Fruit fly (Drosophila melanogaster) whole organism, embryonic: ENCODE measurements around the gene mRpS25.
A peak's percentile ranks its signal among the peaks of the same experiment; 100 is the strongest.

Experiments used
- Abd-B ChIP-seq: fragments of 200-800 bp; sonication (Bioruptor generic); optimal IDR thresholded peaks from 2 replicates; lab custom pipeline; 2018; ENCODE audit warnings: missing biosample characterization, mild to moderate bottlenecking, missing genetic modification characterization, moderate library complexity
- Adf1 ChIP-seq: fragments of 200-800 bp; sonication (Bioruptor generic); IDR thresholded peaks from 2 replicates; pipeline ENCODE4 v1.3.6; 2022; ENCODE audit warnings: missing biosample characterization, missing genetic modification characterization
- Blimp-1 ChIP-seq: fragments of 200-800 bp; sonication (Bioruptor generic); optimal IDR thresholded peaks from 3 replicates; lab custom pipeline; 2018; ENCODE audit warnings: missing biosample characterization, missing genetic modification characterization, mild to moderate bottlenecking, moderate library complexity, missing genetic modification reagents
- CG10209 ChIP-seq: fragments of 200-800 bp; sonication (Bioruptor generic); optimal IDR thresholded peaks from 3 replicates; lab custom pipeline; 2017; ENCODE audit warnings: missing biosample characterization, mild to moderate bottlenecking, missing genetic modification characterization, missing genetic modification reagents
- CG1024 ChIP-seq: fragments of 200-800 bp; sonication (Bioruptor generic); IDR thresholded peaks from 2 replicates; pipeline ENCODE4 v1.3.6; 2022; ENCODE audit warnings: missing biosample characterization, missing genetic modification characterization
- CG10274 ChIP-seq: fragments of 200-800 bp; sonication (Bioruptor generic); optimal IDR thresholded peaks from 3 replicates; lab custom pipeline; 2017; ENCODE audit warnings: missing biosample characterization, mild to moderate bottlenecking, missing genetic modification characterization
- CG12155 ChIP-seq: fragments of 200-800 bp; sonication (Bioruptor generic); optimal IDR thresholded peaks from 3 replicates; lab custom pipeline; 2016; ENCODE audit warnings: missing biosample characterization, missing genetic modification characterization
- CG13287 ChIP-seq: fragments of 200-800 bp; sonication (Bioruptor generic); IDR thresholded peaks from 2 replicates; pipeline ENCODE4 v1.3.6; 2022; ENCODE audit warnings: missing biosample characterization, missing genetic modification characterization; ENCODE audit not compliant: partially characterized antibody
- CG13775 ChIP-seq: fragments of 200-800 bp; sonication (Bioruptor generic); optimal IDR thresholded peaks from 3 replicates; lab custom pipeline; 2017; ENCODE audit warnings: missing biosample characterization, mild to moderate bottlenecking, missing genetic modification characterization
- CG15269 ChIP-seq: fragments of 200-800 bp; sonication (Bioruptor generic); optimal IDR thresholded peaks from 2 replicates; lab custom pipeline; 2018; ENCODE audit warnings: missing biosample characterization, mild to moderate bottlenecking, missing genetic modification characterization, moderate library complexity
- CG18619 ChIP-seq: fragments of 200-800 bp; sonication (Bioruptor generic); optimal IDR thresholded peaks from 3 replicates; lab custom pipeline; 2017; ENCODE audit warnings: missing biosample characterization, mild to moderate bottlenecking, missing genetic modification characterization
- CG2116 ChIP-seq: fragments of 200-800 bp; sonication (Bioruptor generic); optimal IDR thresholded peaks from 3 replicates; lab custom pipeline; 2018; ENCODE audit warnings: missing biosample characterization, mild to moderate bottlenecking, missing genetic modification characterization
- CG2129 ChIP-seq: fragments of 200-800 bp; sonication (Bioruptor generic); IDR thresholded peaks from 2 replicates; pipeline ENCODE4 v1.3.6; 2022; ENCODE audit warnings: missing biosample characterization, missing genetic modification characterization; ENCODE audit not compliant: partially characterized antibody
- CG4820 ChIP-seq: fragments of 200-800 bp; sonication (Bioruptor generic); optimal IDR thresholded peaks from 3 replicates; lab custom pipeline; 2016; ENCODE audit warnings: missing biosample characterization, missing genetic modification characterization
- CG6854 ChIP-seq: fragments of 200-800 bp; sonication (Bioruptor generic); optimal IDR thresholded peaks from 3 replicates; lab custom pipeline; 2017; ENCODE audit warnings: missing biosample characterization, mild to moderate bottlenecking, missing genetic modification characterization
- CG7963 ChIP-seq: fragments of 200-800 bp; sonication (Bioruptor generic); IDR thresholded peaks from 3 replicates; pipeline ENCODE4 v1.3.6; 2022; ENCODE audit warnings: missing biosample characterization, missing genetic modification characterization; ENCODE audit not compliant: partially characterized antibody
- CG8388 ChIP-seq: fragments of 200-800 bp; sonication (Bioruptor generic); optimal IDR thresholded peaks from 2 replicates; lab custom pipeline; 2019; ENCODE audit warnings: missing biosample characterization, mild to moderate bottlenecking, missing genetic modification characterization, moderate library complexity
- CG9817 ChIP-seq: fragments of 200-800 bp; sonication (Bioruptor generic); optimal IDR thresholded peaks from 2 replicates; lab custom pipeline; 2018; ENCODE audit warnings: missing biosample characterization, mild to moderate bottlenecking, missing genetic modification characterization, moderate library complexity
- CHES-1-like ChIP-seq: fragments of 200-800 bp; sonication (Bioruptor generic); optimal IDR thresholded peaks from 2 replicates; lab custom pipeline; 2016; ENCODE audit warnings: missing biosample characterization, missing genetic modification characterization
- CrebB ChIP-seq: fragments of 200-800 bp; sonication (Bioruptor generic); optimal IDR thresholded peaks from 3 replicates; lab custom pipeline; 2018; ENCODE audit warnings: missing biosample characterization, mild to moderate bottlenecking, missing genetic modification characterization
- Deaf1 ChIP-seq: fragments of 200-800 bp; optimal IDR thresholded peaks from 3 replicates; lab custom pipeline; 2019; ENCODE audit warnings: missing biosample characterization, mild to moderate bottlenecking, missing genetic modification characterization, moderate library complexity
- Dp ChIP-seq: fragments of 200-800 bp; sonication (Bioruptor generic); optimal IDR thresholded peaks from 2 replicates; lab custom pipeline; 2018; ENCODE audit warnings: missing biosample characterization, mild to moderate bottlenecking, missing genetic modification characterization, moderate library complexity
- Dref ChIP-seq: fragments of 200-800 bp; sonication (Bioruptor generic); IDR thresholded peaks from 2 replicates; pipeline ENCODE4 v1.3.6; 2022; ENCODE audit warnings: missing biosample characterization, missing genetic modification characterization
- Eip74EF ChIP-seq, 2 experiments: fragments of 200-800 bp in 1 of 2; fragments of >200 bp in 1 of 2; sonication (Bioruptor generic) in 1 of 2; optimal IDR thresholded peaks; 2 replicates each; lab custom pipeline; 2017 to 2019; ENCODE audit warnings: missing biosample characterization in 2 of 2, missing genetic modification characterization in 2 of 2, mild to moderate bottlenecking in 1 of 2, moderate library complexity in 1 of 2
- HLH54F ChIP-seq: fragments of 200-800 bp; sonication (Bioruptor generic); optimal IDR thresholded peaks from 3 replicates; lab custom pipeline; 2016; ENCODE audit warnings: missing biosample characterization, missing genetic modification characterization
- HLHmδ ChIP-seq: fragments of 200-800 bp; sonication (Bioruptor generic); optimal IDR thresholded peaks from 2 replicates; lab custom pipeline; 2018; ENCODE audit warnings: missing biosample characterization, mild to moderate bottlenecking, missing genetic modification characterization, moderate library complexity
- Lhr ChIP-seq: fragments of 200-800 bp; sonication (Bioruptor generic); optimal IDR thresholded peaks from 3 replicates; lab custom pipeline; 2017; ENCODE audit warnings: mild to moderate bottlenecking, missing biosample characterization, missing genetic modification reagents, missing genetic modification characterization
- Lim3 ChIP-seq: fragments of 200-800 bp; sonication (Bioruptor generic); IDR thresholded peaks from 2 replicates; pipeline ENCODE4 v1.3.6; 2022; ENCODE audit warnings: missing biosample characterization, missing genetic modification characterization
- MESR4 ChIP-seq: fragments of 200-800 bp; sonication (Bioruptor generic); optimal IDR thresholded peaks from 2 replicates; lab custom pipeline; 2018; ENCODE audit warnings: missing biosample characterization, mild to moderate bottlenecking, missing genetic modification characterization, moderate library complexity
- Meics ChIP-seq: fragments of 200-800 bp; sonication (Bioruptor generic); optimal IDR thresholded peaks from 2 replicates; lab custom pipeline; 2017; ENCODE audit warnings: missing biosample characterization, mild to moderate bottlenecking, missing genetic modification characterization
- Nf-YA ChIP-seq: fragments of 200-800 bp; sonication (Bioruptor generic); IDR thresholded peaks from 2 replicates; pipeline ENCODE4 v1.3.6; 2022; ENCODE audit warnings: missing biosample characterization, missing genetic modification characterization
- Oaz ChIP-seq: fragments of 200-800 bp; sonication (Bioruptor generic); IDR thresholded peaks from 2 replicates; pipeline ENCODE4 v1.3.6; 2022; ENCODE audit warnings: missing biosample characterization, missing genetic modification characterization
- Trl ChIP-seq, 3 experiments: fragments of >200 bp in 2 of 3; fragments of 200-800 bp in 1 of 3; sonication (Bioruptor generic) in 1 of 3; optimal IDR thresholded peaks; 2 replicates in 1 of 3; 3 replicates in 2 of 3; lab custom pipeline; 2016 to 2017; ENCODE audit warnings: missing biosample characterization in 1 of 3, missing genetic modification characterization in 1 of 3
- bbx ChIP-seq: fragments of 200-800 bp; sonication (Bioruptor generic); IDR thresholded peaks from 2 replicates; pipeline ENCODE4 v1.3.6; 2022; ENCODE audit warnings: missing biosample characterization, missing genetic modification characterization; ENCODE audit not compliant: partially characterized antibody
- bsh ChIP-seq, 2 experiments: fragments of 200-800 bp; sonication (Bioruptor generic); optimal IDR thresholded peaks; 2 replicates each; lab custom pipeline; 2017 to 2018; ENCODE audit warnings: mild to moderate bottlenecking in 2 of 2, missing biosample characterization in 2 of 2, missing genetic modification characterization in 2 of 2, moderate library complexity in 1 of 2
- ems ChIP-seq: fragments of 200-800 bp; sonication (Bioruptor generic); optimal IDR thresholded peaks from 3 replicates; lab custom pipeline; 2016; ENCODE audit warnings: missing biosample characterization, missing genetic modification characterization
- ftz-f1 ChIP-seq: fragments of 200-800 bp; sonication (Bioruptor generic); optimal IDR thresholded peaks from 2 replicates; lab custom pipeline; 2016; ENCODE audit warnings: missing biosample characterization, missing genetic modification characterization
- jumu ChIP-seq: fragments of 200-800 bp; sonication (Bioruptor generic); optimal IDR thresholded peaks from 3 replicates; lab custom pipeline; 2016; ENCODE audit warnings: missing biosample characterization, missing genetic modification characterization
- mld ChIP-seq: fragments of 200-800 bp; sonication (Bioruptor generic); IDR thresholded peaks from 3 replicates; pipeline ENCODE4 v1.3.6; 2022; ENCODE audit warnings: missing biosample characterization, missing genetic modification characterization; ENCODE audit not compliant: partially characterized antibody
- nau ChIP-seq: fragments of 200-800 bp; sonication (Bioruptor generic); optimal IDR thresholded peaks from 3 replicates; lab custom pipeline; 2017; ENCODE audit warnings: missing biosample characterization, mild to moderate bottlenecking, missing genetic modification characterization, missing genetic modification reagents
- phol ChIP-seq: fragments of 200-800 bp; sonication (Bioruptor generic); optimal IDR thresholded peaks from 3 replicates; lab custom pipeline; 2018; ENCODE audit warnings: missing biosample characterization, mild to moderate bottlenecking, missing genetic modification characterization, moderate library complexity
- pita ChIP-seq: fragments of 200-800 bp; sonication (Bioruptor generic); optimal IDR thresholded peaks from 2 replicates; lab custom pipeline; 2017; ENCODE audit warnings: missing biosample characterization, mild to moderate bottlenecking, missing genetic modification characterization
- prd ChIP-seq, 3 experiments: fragments of >200 bp in 2 of 3; fragments of 200-800 bp in 1 of 3; sonication (Bioruptor generic) in 1 of 3; optimal IDR thresholded peaks in 2 of 3; IDR thresholded peaks in 1 of 3; 2 replicates in 2 of 3; 3 replicates in 1 of 3; pipeline versions ENCODE4 v1.3.6 to Lab custom; 2017 to 2022; ENCODE audit warnings: missing biosample characterization in 1 of 3, missing genetic modification characterization in 1 of 3
- repo ChIP-seq: fragments of 200-800 bp; sonication (Bioruptor generic); optimal IDR thresholded peaks from 2 replicates; lab custom pipeline; 2016; ENCODE audit warnings: missing biosample characterization, missing genetic modification characterization
- sd ChIP-seq: fragments of 200-800 bp; sonication (Bioruptor generic); optimal IDR thresholded peaks from 3 replicates; lab custom pipeline; 2018; ENCODE audit warnings: missing biosample characterization, mild to moderate bottlenecking, missing genetic modification characterization, moderate library complexity
- tin ChIP-seq: fragments of 200-800 bp; sonication (Bioruptor generic); optimal IDR thresholded peaks from 3 replicates; lab custom pipeline; 2016; ENCODE audit warnings: missing biosample characterization, missing genetic modification characterization
- tio ChIP-seq: fragments of 200-800 bp; sonication (Bioruptor generic); optimal IDR thresholded peaks from 2 replicates; lab custom pipeline; 2017; ENCODE audit warnings: missing biosample characterization, missing genetic modification characterization, inconsistent platforms
- wdn ChIP-seq: fragments of 200-800 bp; sonication (Bioruptor generic); IDR thresholded peaks from 2 replicates; pipeline ENCODE4 v1.3.6; 2022; ENCODE audit warnings: missing biosample characterization, missing genetic modification characterization

The mRpS25 gene

DNA sequence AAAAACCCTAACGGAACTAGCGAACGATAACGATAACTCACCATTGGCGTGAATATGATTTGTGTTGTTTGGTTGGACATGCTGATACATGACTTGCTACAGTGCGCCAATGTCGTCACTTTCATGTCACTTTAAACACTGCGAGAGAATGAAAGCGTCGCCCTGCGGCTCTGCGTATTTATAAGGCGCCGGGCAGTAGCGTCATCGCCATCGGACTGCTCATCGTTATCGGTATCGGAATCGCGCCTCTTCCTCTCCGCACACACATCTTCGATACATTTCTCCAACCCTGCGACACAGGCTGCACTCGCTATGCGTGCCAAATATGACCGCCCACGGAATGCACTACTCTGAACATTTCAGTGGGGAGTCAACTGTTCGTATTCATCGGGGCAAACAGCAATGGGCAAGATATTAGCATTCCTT is 19.7 kb upstream of the mRpS25 start, which contains the start of gene sbm (continued):
- TF ChIP-seq Blimp-1 (GFP tag; lab: Kevin White, UChicago), result no peak
- peak; percentile 7 for TF ChIP-seq repo
- no peak for TF ChIP-seq HLHmδ (GFP tag; lab: Kevin White, UChicago)
- TF ChIP-seq CG2129 (GFP tag; lab: Robert Waterston, UW), result 0 out of 2 replicates have a peak, but pooled peaks have one; percentile 29
- TF ChIP-seq CG4820 (GFP tag; lab: Kevin White, UChicago), result peak; percentile 3
- peak; percentile 33 for TF ChIP-seq CG13775 (GFP tag; lab: Kevin White, UChicago)
- TF ChIP-seq CG10274, result no peak
- peak; percentile 18 for TF ChIP-seq CrebB (tag; lab: Kevin White, UChicago)
- no peak for TF ChIP-seq Oaz (GFP tag; lab: Robert Waterston, UW)
- no peak for TF ChIP-seq Lhr
- peak; percentile 32 for TF ChIP-seq Abd-B
- peak; percentile 73 for TF ChIP-seq CG13287 (GFP tag; lab: Robert Waterston, UW)
- peak in 1 of 2 experiments; percentile 20 for TF ChIP-seq bsh (GFP tag; optimal IDR thresholded peaks at IDR 0.05; lab: Kevin White, UChicago)
- peak; percentile 14 for TF ChIP-seq CHES-1-like (GFP tag; lab: Kevin White, UChicago)
- peak; percentile 6 for TF ChIP-seq Deaf1 (tag; lab: Kevin White, UChicago)
- peak; percentile 55 for TF ChIP-seq tin (GFP tag; lab: Kevin White, UChicago)
- peak; percentile 35 for TF ChIP-seq Adf1 (GFP tag; lab: Robert Waterston, UW)
- TF ChIP-seq ems (GFP tag; lab: Kevin White, UChicago), result peak; percentile 45
- peak; percentile 40 for TF ChIP-seq HLH54F (GFP tag; lab: Kevin White, UChicago)
- TF ChIP-seq Meics, result no peak
- TF ChIP-seq CG12155 (GFP tag; lab: Kevin White, UChicago), result peak; percentile 49
- TF ChIP-seq Dref (GFP tag; lab: Robert Waterston, UW), result peak; percentile 90
- no peak for TF ChIP-seq MESR4 (GFP tag; lab: Kevin White, UChicago)
- peak; percentile 27 for TF ChIP-seq phol
- no peak for TF ChIP-seq nau (GFP tag; lab: Kevin White, UChicago)
- no peak for TF ChIP-seq CG6854 (GFP tag; lab: Kevin White, UChicago)
- TF ChIP-seq Trl (optimal IDR thresholded peaks at IDR 0.05; lab: Kevin White, UChicago), result no peak
- peak; percentile 39 for TF ChIP-seq Trl (GFP tag; optimal IDR thresholded peaks at IDR 0.05; lab: Kevin White, UChicago)
- TF ChIP-seq prd (optimal IDR thresholded peaks at IDR 0.05; lab: Kevin White, UChicago), result no peak
- peak; percentile 59 for TF ChIP-seq prd (GFP tag; IDR thresholded peaks at IDR 0.05; lab: Robert Waterston, UW)
- no peak for TF ChIP-seq Lim3 (GFP tag; lab: Robert Waterston, UW)
- TF ChIP-seq CG10209 (GFP tag; lab: Kevin White, UChicago), result peak; percentile 30
- peak; percentile 53 for TF ChIP-seq CG9817 (tag; lab: Kevin White, UChicago)
- TF ChIP-seq CG18619, result peak; percentile 16
- TF ChIP-seq Dp (GFP tag; lab: Kevin White, UChicago), result peak; percentile 43
- TF ChIP-seq CG7963 (GFP tag; lab: Robert Waterston, UW), result peak; percentile 80
- no peak for TF ChIP-seq pita (GFP tag; lab: Kevin White, UChicago)
- TF ChIP-seq sd (tag; lab: Kevin White, UChicago), result no peak
- no peak for TF ChIP-seq CG8388 (GFP tag; lab: Kevin White, UChicago)
- TF ChIP-seq CG15269, result peak; percentile 41
- peak; percentile 70; the same call in 2 of the 3 replicates for TF ChIP-seq mld (GFP tag; lab: Robert Waterston, UW)
- TF ChIP-seq CG2116, result peak; percentile 34
- no peak for TF ChIP-seq ftz-f1 (GFP tag; lab: Kevin White, UChicago)
- peak; percentile 38 for TF ChIP-seq tio (GFP tag; lab: Kevin White, UChicago)
- TF ChIP-seq jumu, result peak; percentile 40
- TF ChIP-seq Eip74EF (GFP tag; optimal IDR thresholded peaks at IDR 0.05; lab: Kevin White, UChicago), result no peak
- TF ChIP-seq bbx (GFP tag; lab: Robert Waterston, UW), result peak; percentile 80
- TF ChIP-seq wdn (GFP tag; lab: Robert Waterston, UW), result peak; percentile 64; the same call in 1 of the 2 replicates
- no peak for TF ChIP-seq Nf-YA (GFP tag; lab: Robert Waterston, UW)
- TF ChIP-seq CG1024 (GFP tag; lab: Robert Waterston, UW), result peak; percentile 16; the same call in 1 of the 2 replicates
